Worm (Caenorhabditis elegans) whole organism, young adult: ENCODE results near the gene E02C12.10.
A peak's percentile ranks its signal among the peaks of the same experiment; 100 is the strongest.

Source experiments
- D2030.7 ChIP-seq: fragments of 200-800 bp; sonication (Bioruptor generic); IDR thresholded peaks from 2 replicates; pipeline ENCODE4 v1.3.6; 2022; ENCODE audit warnings: missing genetic modification reagents, missing genetic modification characterization, missing compliant biosample characterization
- F10E7.11 ChIP-seq: sonication (generic microtip); optimal IDR thresholded peaks from 2 replicates; lab custom pipeline; 2017; ENCODE audit warnings: mild to moderate bottlenecking, missing genetic modification characterization, moderate library complexity, missing compliant biosample characterization
- F22D6.2 ChIP-seq: sonication (generic microtip); optimal IDR thresholded peaks from 2 replicates; lab custom pipeline; 2016; ENCODE audit warnings: mild to moderate bottlenecking, missing genetic modification characterization, missing compliant biosample characterization
- F23B12.7 ChIP-seq: sonication (generic microtip); optimal IDR thresholded peaks from 2 replicates; lab custom pipeline; 2017; ENCODE audit warnings: missing genetic modification characterization, mild to moderate bottlenecking, missing compliant biosample characterization, antibody characterized with exemption, moderate library complexity; ENCODE audit not compliant: insufficient read depth
- F39B2.1 ChIP-seq: fragments of 200-800 bp; sonication (Bioruptor generic); IDR thresholded peaks from 2 replicates; pipeline ENCODE4 v1.3.6; 2022; ENCODE audit warnings: missing genetic modification reagents, missing genetic modification characterization, missing compliant biosample characterization
- F49E8.2 ChIP-seq: sonication (generic microtip); optimal IDR thresholded peaks from 3 replicates; lab custom pipeline; 2017; ENCODE audit warnings: missing genetic modification characterization, mild to moderate bottlenecking, missing compliant biosample characterization, antibody characterized with exemption, moderate library complexity; ENCODE audit not compliant: insufficient read depth
- F52B5.7 ChIP-seq: sonication (generic microtip); optimal IDR thresholded peaks from 2 replicates; lab custom pipeline; 2016; ENCODE audit warnings: mild to moderate bottlenecking, missing genetic modification characterization, missing compliant biosample characterization
- F55B11.4 ChIP-seq: sonication (generic microtip); optimal IDR thresholded peaks from 2 replicates; lab custom pipeline; 2016; ENCODE audit warnings: missing compliant biosample characterization, missing genetic modification characterization, borderline replicate concordance; ENCODE audit not compliant: insufficient read depth
- K11D2.4 ChIP-seq: fragments of 200-800 bp; sonication (Bioruptor generic); IDR thresholded peaks from 2 replicates; pipeline ENCODE4 v1.3.6; 2022; ENCODE audit warnings: missing genetic modification reagents, missing genetic modification characterization, missing compliant biosample characterization
- K12H6.12 ChIP-seq: fragments of 200-800 bp; sonication (Bioruptor generic); optimal IDR thresholded peaks from 2 replicates; lab custom pipeline; 2018; ENCODE audit warnings: mild to moderate bottlenecking, missing genetic modification characterization, missing compliant biosample characterization
- T07F8.4 ChIP-seq: sonication (generic microtip); optimal IDR thresholded peaks from 2 replicates; lab custom pipeline; 2016; ENCODE audit warnings: mild to moderate bottlenecking, missing genetic modification characterization, moderate library complexity, missing compliant biosample characterization
- T26A5.8 ChIP-seq: sonication (generic microtip); optimal IDR thresholded peaks from 2 replicates; lab custom pipeline; 2016; ENCODE audit warnings: missing genetic modification characterization, missing compliant biosample characterization
- Y53F4B.3 ChIP-seq: fragments of 200-800 bp; sonication (Bioruptor generic); IDR thresholded peaks from 2 replicates; pipeline ENCODE4 v1.3.6; 2022; ENCODE audit warnings: missing genetic modification reagents, missing genetic modification characterization, missing compliant biosample characterization
- Y95B8A.8 ChIP-seq: fragments of 200-800 bp; sonication (Bioruptor generic); IDR thresholded peaks from 2 replicates; pipeline ENCODE4 v1.3.6; 2022; ENCODE audit warnings: missing genetic modification reagents, missing genetic modification characterization, missing compliant biosample characterization
- athp-1 ChIP-seq: sonication (generic microtip); optimal IDR thresholded peaks from 2 replicates; lab custom pipeline; 2017; ENCODE audit warnings: mild to moderate bottlenecking, missing genetic modification characterization, missing compliant biosample characterization
- attf-3 ChIP-seq: fragments of 200-800 bp; sonication (Bioruptor generic); conservative IDR thresholded peaks from 2 replicates; pipeline ENCODE4 v1.3.6; 2022; ENCODE audit warnings: missing genetic modification reagents, missing genetic modification characterization, missing compliant biosample characterization
- attf-6 ChIP-seq: fragments of 200-800 bp; sonication (Bioruptor generic); IDR thresholded peaks from 2 replicates; pipeline ENCODE4 v1.3.6; 2022; ENCODE audit warnings: missing genetic modification reagents, missing genetic modification characterization, missing compliant biosample characterization
- bed-1 ChIP-seq: fragments of 200-800 bp; sonication (Bioruptor generic); IDR thresholded peaks from 2 replicates; pipeline ENCODE4 v1.3.6; 2022; ENCODE audit warnings: missing genetic modification reagents, missing genetic modification characterization, missing compliant biosample characterization
- ccch-3 ChIP-seq: fragments of 200-800 bp; sonication (Bioruptor generic); optimal IDR thresholded peaks from 2 replicates; lab custom pipeline; 2018; ENCODE audit warnings: mild to moderate bottlenecking, missing genetic modification characterization, missing compliant biosample characterization
- cebp-2 ChIP-seq: fragments of 200-800 bp; sonication (Bioruptor generic); IDR thresholded peaks from 2 replicates; pipeline ENCODE4 v1.3.6; 2022; ENCODE audit warnings: missing genetic modification characterization, missing compliant biosample characterization
- ceh-40 ChIP-seq: fragments of 200-800 bp; sonication (Bioruptor generic); IDR thresholded peaks from 2 replicates; pipeline ENCODE4 v1.3.6; 2022; ENCODE audit warnings: missing genetic modification characterization, missing compliant biosample characterization
- ceh-91 ChIP-seq: fragments of 200-800 bp; sonication (Bioruptor generic); IDR thresholded peaks from 2 replicates; pipeline ENCODE4 v1.3.6; 2022; ENCODE audit warnings: missing genetic modification reagents, missing genetic modification characterization, missing compliant biosample characterization
- chd-7 ChIP-seq: sonication (generic microtip); optimal IDR thresholded peaks from 2 replicates; lab custom pipeline; 2016; ENCODE audit warnings: mild to moderate bottlenecking, missing genetic modification characterization, moderate library complexity, missing compliant biosample characterization
- dpl-1 ChIP-seq: fragments of 150-350 bp; optimal IDR thresholded peaks from 2 replicates; lab custom pipeline; 2014; ENCODE audit warnings: missing biosample characterization, missing genetic modification reagents, missing genetic modification characterization
- egl-44 ChIP-seq: fragments of 200-800 bp; sonication (Bioruptor generic); IDR thresholded peaks from 2 replicates; pipeline ENCODE4 v1.3.6; 2022; ENCODE audit warnings: missing genetic modification reagents, missing genetic modification characterization, missing compliant biosample characterization
- ekl-4 ChIP-seq: fragments of 200-800 bp; sonication (Bioruptor generic); IDR thresholded peaks from 2 replicates; pipeline ENCODE4 v1.3.6; 2022; ENCODE audit warnings: missing genetic modification reagents, missing genetic modification characterization, missing compliant biosample characterization
- gei-17 ChIP-seq: fragments of 200-800 bp; sonication (Bioruptor generic); optimal IDR thresholded peaks from 2 replicates; lab custom pipeline; 2018; ENCODE audit warnings: mild to moderate bottlenecking, missing genetic modification characterization, missing compliant biosample characterization
- let-607 ChIP-seq, 2 experiments: fragments of 200-800 bp in 1 of 2; sonication (Bioruptor generic) in 1 of 2; sonication (generic microtip) in 1 of 2; optimal IDR thresholded peaks; 2 replicates each; lab custom pipeline; 2016 to 2018; ENCODE audit warnings: mild to moderate bottlenecking in 2 of 2, missing compliant biosample characterization in 2 of 2, missing genetic modification characterization in 2 of 2, moderate library complexity in 2 of 2, missing genotype in 1 of 2
- lin-54 ChIP-seq: fragments of 200-800 bp; sonication (Bioruptor generic); optimal IDR thresholded peaks from 2 replicates; lab custom pipeline; 2018; ENCODE audit warnings: mild to moderate bottlenecking, missing genetic modification characterization, missing compliant biosample characterization
- mel-28 ChIP-seq: sonication (generic microtip); optimal IDR thresholded peaks from 2 replicates; lab custom pipeline; 2016; ENCODE audit warnings: borderline replicate concordance, mild to moderate bottlenecking, missing genetic modification characterization, missing compliant biosample characterization
- nhr-120 ChIP-seq: fragments of 200-800 bp; sonication (Bioruptor generic); IDR thresholded peaks from 2 replicates; pipeline ENCODE4 v1.3.6; 2022; ENCODE audit warnings: missing genetic modification characterization, missing compliant biosample characterization
- nhr-27 ChIP-seq: fragments of 200-800 bp; sonication (Bioruptor generic); optimal IDR thresholded peaks from 2 replicates; lab custom pipeline; 2018; ENCODE audit warnings: mild to moderate bottlenecking, missing genetic modification characterization, moderate library complexity, missing compliant biosample characterization
- nhr-90 ChIP-seq: sonication (generic microtip); optimal IDR thresholded peaks from 2 replicates; lab custom pipeline; 2016; ENCODE audit warnings: missing genotype, mild to moderate bottlenecking, missing genetic modification characterization, missing compliant biosample characterization
- pha-4 ChIP-seq: fragments of 150-350 bp; sonication (generic microtip); optimal IDR thresholded peaks from 2 replicates; lab custom pipeline; 2014; ENCODE audit warnings: missing biosample characterization, missing genetic modification reagents, missing genetic modification characterization
- rcor-1 ChIP-seq: fragments of 200-800 bp; sonication (Bioruptor generic); IDR thresholded peaks from 2 replicates; pipeline ENCODE4 v1.3.6; 2022; ENCODE audit warnings: missing genetic modification reagents, missing genetic modification characterization, missing compliant biosample characterization
- rec-8 ChIP-seq, 2 experiments: sonication (generic microtip); optimal IDR thresholded peaks; 2 replicates each; lab custom pipeline; 2016; ENCODE audit warnings: mild to moderate bottlenecking in 2 of 2, missing genetic modification characterization in 2 of 2, missing genetic modification reagents in 2 of 2, missing genotype in 2 of 2, missing biosample characterization in 1 of 2, missing compliant biosample characterization in 1 of 2, moderate library complexity in 1 of 2
- repo-1 ChIP-seq: sonication (generic microtip); optimal IDR thresholded peaks from 2 replicates; lab custom pipeline; 2017; ENCODE audit warnings: mild to moderate bottlenecking, missing genetic modification characterization, missing compliant biosample characterization
- rpc-1 ChIP-seq, 2 experiments: fragments of 150-350 bp in 1 of 2; sonication (generic microtip) in 1 of 2; optimal IDR thresholded peaks; 2 replicates each; lab custom pipeline; 2014 to 2018; ENCODE audit warnings: missing biosample characterization in 1 of 2, missing genetic modification characterization in 1 of 2, missing genetic modification reagents in 1 of 2, missing genotype in 1 of 2
- sea-2 ChIP-seq: fragments of 200-800 bp; sonication (Bioruptor generic); IDR thresholded peaks from 2 replicates; pipeline ENCODE4 v1.3.6; 2022; ENCODE audit warnings: missing genetic modification characterization, missing compliant biosample characterization
- snpc-3.4 ChIP-seq: sonication (generic microtip); optimal IDR thresholded peaks from 2 replicates; lab custom pipeline; 2017; ENCODE audit warnings: missing genetic modification characterization, mild to moderate bottlenecking, missing compliant biosample characterization, antibody characterized with exemption, moderate library complexity, missing genotype, missing genetic modification reagents
- somi-1 ChIP-seq: fragments of 200-800 bp; sonication (Bioruptor generic); optimal IDR thresholded peaks from 2 replicates; lab custom pipeline; 2018; ENCODE audit warnings: mild to moderate bottlenecking, missing genetic modification characterization, missing compliant biosample characterization
- tlf-1 ChIP-seq: fragments of 200-800 bp; sonication (Bioruptor generic); optimal IDR thresholded peaks from 2 replicates; lab custom pipeline; 2018; ENCODE audit warnings: mild to moderate bottlenecking, missing genetic modification characterization, missing compliant biosample characterization
- unc-130 ChIP-seq: sonication (generic microtip); optimal IDR thresholded peaks from 2 replicates; lab custom pipeline; 2016; ENCODE audit warnings: missing genetic modification reagents, missing genetic modification characterization, missing compliant biosample characterization
- xnd-1 ChIP-seq: sonication (generic microtip); optimal IDR thresholded peaks from 2 replicates; lab custom pipeline; 2016; ENCODE audit warnings: missing genotype, missing genetic modification reagents, missing genetic modification characterization, missing compliant biosample characterization
- ztf-28 ChIP-seq: fragments of 200-800 bp; sonication (Bioruptor generic); IDR thresholded peaks from 2 replicates; pipeline ENCODE4 v1.3.6; 2022; ENCODE audit warnings: missing genetic modification reagents, missing genetic modification characterization, missing compliant biosample characterization
- ztf-3 ChIP-seq: fragments of 200-800 bp; sonication (Bioruptor generic); optimal IDR thresholded peaks from 2 replicates; lab custom pipeline; 2018; ENCODE audit warnings: mild to moderate bottlenecking, missing genetic modification characterization, missing compliant biosample characterization
- ztf-6 ChIP-seq: fragments of 200-800 bp; sonication (Bioruptor generic); IDR thresholded peaks from 2 replicates; pipeline ENCODE4 v1.3.6; 2022; ENCODE audit warnings: missing genetic modification reagents, missing genetic modification characterization, missing compliant biosample characterization

Gene E02C12.10

DNA sequence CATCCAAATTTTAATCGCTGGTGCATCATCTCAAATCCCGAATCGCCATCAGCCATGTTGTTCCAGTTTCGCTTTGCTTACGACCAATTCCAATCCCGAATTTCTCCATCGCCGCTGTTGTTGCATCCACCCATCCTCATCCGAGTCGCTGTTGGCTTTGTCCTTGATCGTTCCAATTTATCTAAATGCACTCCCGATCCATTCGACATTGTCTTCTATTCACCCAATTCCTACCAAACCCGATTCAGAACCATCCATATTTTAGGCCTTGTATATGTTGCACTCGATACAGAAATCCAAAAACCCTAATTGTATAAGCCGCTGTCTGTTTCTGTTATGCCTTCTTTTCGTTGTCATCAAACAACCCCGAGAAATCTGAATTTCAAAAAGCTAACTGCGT lies 37.9 kb downstream of the E02C12.10 start (continued):
- TF ChIP-seq nhr-90 (tag; lab: Kevin White, UChicago) (no peak), gei-17 (GFP tag; lab: Kevin White, UChicago) (no peak), mel-28 (tag; lab: Kevin White, UChicago) (peak; percentile 21), bed-1 (GFP tag; lab: Robert Waterston, UW) (0 out of 2 replicates have a peak, but pooled peaks have one; percentile 23), tlf-1 (peak; percentile 47), T07F8.4 (tag; lab: Kevin White, UChicago) (no peak), D2030.7 (peak; percentile 26; the same call in 1 of the 2 replicates), nhr-27 (no peak), somi-1 (GFP tag; lab: Kevin White, UChicago) (no peak), attf-3 (GFP tag; lab: Robert Waterston, UW) (0 out of 2 replicates have a peak, but pooled peaks have one; percentile 13), repo-1 (tag; lab: Kevin White, UChicago) (peak; percentile 75), F10E7.11 (tag; lab: Kevin White, UChicago) (no peak), cebp-2 (GFP tag; lab: Robert Waterston, UW) (peak; percentile 97), rcor-1 (GFP tag; lab: Robert Waterston, UW) (no peak; the same call in 1 of the 2 replicates), ekl-4 (GFP tag; lab: Robert Waterston, UW) (peak; percentile 75), dpl-1 (GFP tag; lab: Kevin White, UChicago) (no peak), athp-1 (tag; lab: Kevin White, UChicago) (no peak), ceh-40 (GFP tag; lab: Robert Waterston, UW) (peak; percentile 75), let-607 (tag; optimal IDR thresholded peaks at IDR 0.05; lab: Kevin White, UChicago) (no peak), sea-2 (peak; percentile 65; the same call in 1 of the 2 replicates), F55B11.4 (tag; lab: Kevin White, UChicago) (no peak), xnd-1 (tag; lab: Kevin White, UChicago) (no peak), F23B12.7 (tag; lab: Kevin White, UChicago) (no peak), rpc-1 (optimal IDR thresholded peaks at IDR 0.05; lab: Kevin White, UChicago) (no peak), rpc-1 (tag; optimal IDR thresholded peaks at IDR 0.05; lab: Kevin White, UChicago) (no peak), unc-130 (GFP tag; lab: Kevin White, UChicago) (no peak), T26A5.8 (tag; lab: Kevin White, UChicago) (no peak), K12H6.12 (tag; lab: Kevin White, UChicago) (peak; percentile 8), Y95B8A.8 (peak; percentile 88), ceh-91 (GFP tag; lab: Robert Waterston, UW) (peak; percentile 59; the same call in 1 of the 2 replicates), ztf-28 (GFP tag; lab: Robert Waterston, UW) (peak; percentile 28; the same call in 1 of the 2 replicates), snpc-3.4 (tag; lab: Kevin White, UChicago) (no peak), chd-7 (peak; percentile 49), attf-6 (GFP tag; lab: Robert Waterston, UW) (0 out of 2 replicates have a peak, but pooled peaks have one; percentile 42), Y53F4B.3 (GFP tag; lab: Robert Waterston, UW) (peak; percentile 36; the same call in 1 of the 2 replicates), pha-4 (tag; lab: Kevin White, UChicago) (no peak), K11D2.4 (GFP tag; lab: Robert Waterston, UW) (peak; percentile 87), ztf-6 (GFP tag; lab: Robert Waterston, UW) (no peak), ztf-3 (GFP tag; lab: Kevin White, UChicago) (no peak), lin-54 (GFP tag; lab: Kevin White, UChicago) (no peak), F49E8.2 (tag; lab: Kevin White, UChicago) (peak; percentile 37), F52B5.7 (tag; lab: Kevin White, UChicago) (no peak), F39B2.1 (peak; percentile 50; the same call in 1 of the 2 replicates), F22D6.2 (tag; lab: Kevin White, UChicago) (no peak), egl-44 (GFP tag; lab: Robert Waterston, UW) (peak; percentile 72; the same call in 1 of the 2 replicates), rec-8 (tag; optimal IDR thresholded peaks at IDR 0.05; lab: Kevin White, UChicago) (no peak), ccch-3 (no peak), nhr-120 (GFP tag; lab: Robert Waterston, UW) (0 out of 2 replicates have a peak, but pooled peaks have one; percentile 43)
